Fruit fly (Drosophila melanogaster): Measurements from ENCODE around the gene CG10864.

DNA sequence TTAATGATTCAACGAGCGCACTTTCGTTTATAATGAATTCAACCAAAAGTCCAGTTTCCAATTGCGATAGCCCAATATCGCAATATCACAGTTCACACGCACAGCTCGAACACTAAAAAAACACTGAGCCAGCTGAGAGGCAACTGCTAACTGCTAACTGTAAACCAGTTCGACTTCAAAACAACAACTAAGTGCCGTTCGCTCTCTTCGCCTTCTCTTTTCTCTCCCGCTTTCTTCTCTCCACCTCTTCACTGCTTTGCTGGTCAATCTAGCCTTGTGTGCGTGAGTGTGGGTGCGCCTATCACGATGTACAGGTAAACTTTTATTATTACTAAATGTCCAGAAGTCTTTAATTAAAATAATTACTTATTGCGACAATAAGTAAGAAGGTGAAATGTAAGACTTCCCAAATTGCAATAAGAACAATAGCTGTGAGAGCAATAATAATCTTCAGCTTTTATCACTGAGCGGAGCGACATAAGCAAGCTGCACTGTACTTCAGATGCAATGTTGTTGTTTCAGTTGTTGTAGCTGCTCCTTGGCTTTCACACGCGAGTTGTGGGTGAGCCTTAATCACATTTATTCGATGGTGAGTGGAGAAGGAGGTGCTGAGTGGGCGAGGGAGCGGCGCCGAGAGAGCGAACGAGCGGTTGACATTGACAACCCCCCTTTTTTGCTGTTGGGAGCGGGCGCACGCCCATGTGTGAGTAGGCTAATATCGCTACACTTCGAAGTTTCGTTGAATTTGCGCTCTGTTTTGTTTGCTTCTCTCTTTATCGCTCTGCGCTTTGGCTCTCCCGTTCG lies 14.4 kb downstream of the CG10864 start, which contains the start of gene Vti1b:
- no peak for TF ChIP-seq hb (GFP tag; IDR thresholded peaks at IDR 0.05; ENCODE audit: partially characterized antibody)
- TF ChIP-seq CG16815 (GFP tag; optimal IDR thresholded peaks at IDR 0.05) = peak; percentile 94
- TF ChIP-seq Ets65A (GFP tag) = peak; percentile 99
- TF ChIP-seq toy (GFP tag; IDR thresholded peaks at IDR 0.05) = peak; percentile 77
- peak; percentile 95 for TF ChIP-seq dmrt99B (tag; optimal IDR thresholded peaks at IDR 0.05)
- TF ChIP-seq Max (GFP tag; optimal IDR thresholded peaks at IDR 0.05) = peak; percentile 95
- no peak for TF ChIP-seq br (optimal IDR thresholded peaks at IDR 0.05)
- peak; percentile 92 for TF ChIP-seq CG15601 (tag; optimal IDR thresholded peaks at IDR 0.05)
- TF ChIP-seq oc (tag; optimal IDR thresholded peaks at IDR 0.05) = peak; percentile 98

Data from whole organism, embryonic.